Fruit fly (Drosophila melanogaster): ENCODE data around the gene LManII.
A peak's percentile ranks its signal among the peaks of the same experiment; 100 is the strongest.

Gene LManII

DNA sequence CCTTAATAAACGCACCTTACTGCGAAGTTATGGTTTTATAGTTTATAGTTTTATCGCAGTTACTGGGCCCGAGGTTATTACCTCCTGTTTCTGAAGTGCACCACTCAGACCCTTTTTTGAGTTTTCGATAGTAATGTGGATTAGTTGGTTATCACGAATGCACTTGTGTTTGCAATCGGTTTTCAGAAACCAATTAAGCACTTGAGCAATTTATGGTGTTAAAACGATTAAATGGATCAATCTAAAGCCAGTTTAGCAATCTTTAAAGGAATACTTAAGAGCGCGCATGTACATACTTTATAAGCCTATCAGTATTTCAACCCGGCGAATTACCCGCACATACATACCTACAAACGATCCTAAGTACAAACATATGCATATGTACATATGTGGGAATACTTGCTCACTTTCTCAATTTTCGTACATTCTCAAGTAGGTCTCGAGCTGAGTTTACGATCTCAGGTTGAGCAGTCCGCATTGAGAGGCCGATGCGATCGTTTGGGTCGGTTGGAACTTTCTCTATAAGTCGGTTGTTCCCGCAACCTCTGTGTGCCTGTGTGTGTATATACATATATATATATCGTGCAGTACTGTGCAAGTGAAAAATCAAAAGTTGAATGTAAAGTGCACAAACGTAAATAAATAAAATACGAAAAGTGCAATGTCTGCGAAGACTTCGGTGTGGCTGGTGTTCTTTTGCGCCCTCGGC, at the start of gene LManII, which contains the start of gene LManI:
LManII (plus strand) TSS at position 468 of the 709 bp plus-strand sequence.
LManI (minus strand) TSS at position 51 of the 709 bp plus-strand sequence.
- no peak for TF ChIP-seq grn (GFP tag; optimal IDR thresholded peaks at IDR 0.05)
- peak; percentile 47 for TF ChIP-seq CG15479 (GFP tag; optimal IDR thresholded peaks at IDR 0.05)
- no peak for TF ChIP-seq H2.0 (GFP tag; IDR thresholded peaks at IDR 0.05)
- TF ChIP-seq Jarid2 (GFP tag; optimal IDR thresholded peaks at IDR 0.05): peak; percentile 74
- 0 out of 3 replicates have a peak, but pooled peaks have one; percentile 54 for TF ChIP-seq z (GFP tag; IDR thresholded peaks at IDR 0.05)
- TF ChIP-seq crol (GFP tag; IDR thresholded peaks at IDR 0.05): no peak
- TF ChIP-seq pan (optimal IDR thresholded peaks at IDR 0.05): no peak
- TF ChIP-seq pan (GFP tag; optimal IDR thresholded peaks at IDR 0.05 in 1 of 2, IDR thresholded peaks at IDR 0.05 in 1 of 2): no peak
- TF ChIP-seq CG10654 (GFP tag; optimal IDR thresholded peaks at IDR 0.05): no peak
- TF ChIP-seq cg (GFP tag; optimal IDR thresholded peaks at IDR 0.05): peak; percentile 55
- TF ChIP-seq exex (tag; optimal IDR thresholded peaks at IDR 0.05): peak; percentile 68
- TF ChIP-seq cad (GFP tag; optimal IDR thresholded peaks at IDR 0.05): peak; percentile 16
- TF ChIP-seq CG12071 (GFP tag; optimal IDR thresholded peaks at IDR 0.05): no peak
- TF ChIP-seq Stat92E (GFP tag; optimal IDR thresholded peaks at IDR 0.05): peak in 1 of 3 experiments; percentile 19
- no peak for TF ChIP-seq E2f2 (GFP tag; IDR thresholded peaks at IDR 0.05)
- TF ChIP-seq YL-1 (GFP tag; optimal IDR thresholded peaks at IDR 0.05): no peak
- peak; percentile 80 for TF ChIP-seq CG17829 (tag; optimal IDR thresholded peaks at IDR 0.05)
- no peak for TF ChIP-seq org-1 (GFP tag; optimal IDR thresholded peaks at IDR 0.05)
- TF ChIP-seq esg (GFP tag; conservative IDR thresholded peaks at IDR 0.05): no peak
- peak; percentile 9 for TF ChIP-seq CG34376 (GFP tag; optimal IDR thresholded peaks at IDR 0.05)

DNA sequence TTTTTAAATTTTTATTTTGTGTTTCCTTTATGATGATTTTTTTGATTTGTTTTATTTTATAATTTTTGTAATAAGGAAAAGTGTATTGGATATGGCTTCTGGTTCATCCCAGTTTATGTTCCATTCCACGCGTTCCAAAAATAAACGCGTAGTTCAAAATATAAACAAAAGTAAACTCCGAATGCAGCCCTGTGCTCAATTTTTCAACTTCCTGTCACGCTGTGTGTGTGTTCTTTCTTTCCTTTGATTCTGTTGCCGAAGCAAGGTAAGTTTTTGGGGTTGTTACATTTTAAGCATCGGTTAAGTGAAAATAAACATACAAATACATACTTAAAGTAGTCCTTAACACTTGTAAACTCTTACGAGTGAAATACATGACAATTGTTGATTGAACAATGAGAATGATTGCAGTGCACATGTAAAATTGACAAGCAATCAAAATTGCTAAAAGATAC, 49.3 kb upstream of the LManII start, which contains the start of the genes Ip259 and RpS27A:
Ip259 (plus strand) TSS at position 231 of the 455 bp plus-strand sequence.
RpS27A (plus strand) TSS at position 231 of the 455 bp plus-strand sequence.
- peak; percentile 73 for TF ChIP-seq CrebB (tag; optimal IDR thresholded peaks at IDR 0.05)
- TF ChIP-seq Mes4 (GFP tag; optimal IDR thresholded peaks at IDR 0.05): peak; percentile 87
- TF ChIP-seq CG2678 (tag; optimal IDR thresholded peaks at IDR 0.05): no peak
- peak; percentile 61; the same call in 1 of the 2 replicates for TF ChIP-seq E2f1 (GFP tag; IDR thresholded peaks at IDR 0.05)
- TF ChIP-seq tll (GFP tag; optimal IDR thresholded peaks at IDR 0.05): no peak
- peak; percentile 56 for TF ChIP-seq CG2120 (GFP tag; optimal IDR thresholded peaks at IDR 0.05)
- peak; percentile 55 for TF ChIP-seq trem (tag; optimal IDR thresholded peaks at IDR 0.05)
- no peak for TF ChIP-seq CG15269 (tag; optimal IDR thresholded peaks at IDR 0.05)
- peak; percentile 75 for TF ChIP-seq Awh (GFP tag; IDR thresholded peaks at IDR 0.05)
- peak; percentile 75 for TF ChIP-seq onecut (GFP tag; IDR thresholded peaks at IDR 0.05)
- TF ChIP-seq Dek (tag; optimal IDR thresholded peaks at IDR 0.05): no peak
- TF ChIP-seq inv (GFP tag; IDR thresholded peaks at IDR 0.05; ENCODE audit: partially characterized antibody): no peak
- no peak for TF ChIP-seq dimm (GFP tag; IDR thresholded peaks at IDR 0.05)
- peak; percentile 71 for TF ChIP-seq dmrt11E (tag; optimal IDR thresholded peaks at IDR 0.05)
- peak in 1 of 2 experiments; percentile 62 for TF ChIP-seq insv (GFP tag; optimal IDR thresholded peaks at IDR 0.05)
- TF ChIP-seq CG11456 (GFP tag; IDR thresholded peaks at IDR 0.05): no peak; the same call in 1 of the 3 replicates
- TF ChIP-seq CG1647 (GFP tag; optimal IDR thresholded peaks at IDR 0.05): peak; percentile 64
- peak; percentile 99 for TF ChIP-seq Ets97D (GFP tag; optimal IDR thresholded peaks at IDR 0.05)
- TF ChIP-seq vvl (GFP tag; IDR thresholded peaks at IDR 0.05): peak; percentile 87
- no peak; the same call in 1 of the 2 replicates for TF ChIP-seq Rx (GFP tag; IDR thresholded peaks at IDR 0.05)
- TF ChIP-seq CG2889 (GFP tag; IDR thresholded peaks at IDR 0.05): peak; percentile 38; the same call in 1 of the 3 replicates
- TF ChIP-seq rib (GFP tag; IDR thresholded peaks at IDR 0.05): 0 out of 2 replicates have a peak, but pooled peaks have one; percentile 59
- TF ChIP-seq CG15011 (GFP tag; optimal IDR thresholded peaks at IDR 0.05): peak; percentile 69
- TF ChIP-seq CG5245 (GFP tag; optimal IDR thresholded peaks at IDR 0.05): peak; percentile 7
- peak; percentile 68 for TF ChIP-seq CG11247 (GFP tag; IDR thresholded peaks at IDR 0.05)
- TF ChIP-seq CG32767 (GFP tag; IDR thresholded peaks at IDR 0.05): peak; percentile 61; the same call in 1 of the 2 replicates
- TF ChIP-seq CG2202 (tag; optimal IDR thresholded peaks at IDR 0.05): peak; percentile 57
- peak; percentile 84 for TF ChIP-seq sob (GFP tag; IDR thresholded peaks at IDR 0.05)
- TF ChIP-seq gcm (GFP tag; optimal IDR thresholded peaks at IDR 0.05): no peak

All from whole organism, embryonic.